Fruit fly (Drosophila melanogaster): ENCODE measurements around the gene Dred.
A peak's percentile ranks its signal among the peaks of the same experiment; 100 is the strongest.

Gene Dred

dm6 chr3L:19560695-19561246, 16.8 kb upstream of the Dred start:
- TF ChIP-seq OdsH (GFP tag; optimal IDR thresholded peaks at IDR 0.05) (peak; percentile 99), br (GFP tag; optimal IDR thresholded peaks at IDR 0.05) (peak; percentile 98), pan (optimal IDR thresholded peaks at IDR 0.05) (no peak), sv (GFP tag; optimal IDR thresholded peaks at IDR 0.05) (peak; percentile 93), psq (GFP tag; optimal IDR thresholded peaks at IDR 0.05) (peak; percentile 96), GATAd (GFP tag; optimal IDR thresholded peaks at IDR 0.05) (no peak), rgr (GFP tag; optimal IDR thresholded peaks at IDR 0.05) (peak; percentile 99), fru (GFP tag; optimal IDR thresholded peaks at IDR 0.05) (peak; percentile 99), CG32264 (GFP tag; optimal IDR thresholded peaks at IDR 0.05) (peak; percentile 94), Hr78 (GFP tag; optimal IDR thresholded peaks at IDR 0.05) (no peak), lola (GFP tag; optimal IDR thresholded peaks at IDR 0.05) (no peak), HLH106 (tag; optimal IDR thresholded peaks at IDR 0.05) (peak; percentile 99), dmrt93B (GFP tag; optimal IDR thresholded peaks at IDR 0.05) (peak; percentile 97), ey (GFP tag; optimal IDR thresholded peaks at IDR 0.05) (peak; percentile 98), Dif (GFP tag; optimal IDR thresholded peaks at IDR 0.05; ENCODE audit: partially characterized antibody) (no peak), Rel (GFP tag; optimal IDR thresholded peaks at IDR 0.05) (peak; percentile 97), Rel (tag; optimal IDR thresholded peaks at IDR 0.05) (peak; percentile 95), Myc (optimal IDR thresholded peaks at IDR 0.05) (no peak), N (GFP tag; optimal IDR thresholded peaks at IDR 0.05) (no peak), Mio (GFP tag; optimal IDR thresholded peaks at IDR 0.05) (peak; percentile 63), Jra (GFP tag; optimal IDR thresholded peaks at IDR 0.05) (peak; percentile 94), tai (GFP tag; optimal IDR thresholded peaks at IDR 0.05) (peak; percentile 92), Abd-B (GFP tag; optimal IDR thresholded peaks at IDR 0.05) (no peak), CrebA (GFP tag; optimal IDR thresholded peaks at IDR 0.05; ENCODE audit: borderline replicate concordance) (peak; percentile 83), sage (GFP tag; optimal IDR thresholded peaks at IDR 0.05) (peak; percentile 97), Sp1 (GFP tag; optimal IDR thresholded peaks at IDR 0.05) (peak; percentile 99), Hr83 (GFP tag; optimal IDR thresholded peaks at IDR 0.05; ENCODE audit: poor library complexity, severe bottlenecking) (no peak), dl (GFP tag; optimal IDR thresholded peaks at IDR 0.05; ENCODE audit: insufficient read depth in 1 of 2, partially characterized antibody in 2 of 2) (no peak), Vsx2 (GFP tag; optimal IDR thresholded peaks at IDR 0.05; ENCODE audit: partially characterized antibody) (peak; percentile 32), dsf (GFP tag; optimal IDR thresholded peaks at IDR 0.05; ENCODE audit: borderline replicate concordance) (peak; percentile 93), usp (GFP tag; optimal IDR thresholded peaks at IDR 0.05) (no peak), brk (GFP tag; optimal IDR thresholded peaks at IDR 0.05) (peak; percentile 97), foxo (GFP tag; optimal IDR thresholded peaks at IDR 0.05) (peak; percentile 77 to 99), Hnf4 (GFP tag; optimal IDR thresholded peaks at IDR 0.05) (peak; percentile 98), jim (GFP tag; optimal IDR thresholded peaks at IDR 0.05) (peak; percentile 55), Dfd (GFP tag; optimal IDR thresholded peaks at IDR 0.05) (peak; percentile 91), woc (GFP tag; optimal IDR thresholded peaks at IDR 0.05) (peak; percentile 96), CG9705 (GFP tag; optimal IDR thresholded peaks at IDR 0.05) (peak; percentile 99), h (GFP tag; optimal IDR thresholded peaks at IDR 0.05) (peak; percentile 99)

dm6 chr3L:19560005-19560694, 16.1 kb upstream of the Dred start:
- no peak for TF ChIP-seq br (GFP tag; optimal IDR thresholded peaks at IDR 0.05)
- TF ChIP-seq pan (optimal IDR thresholded peaks at IDR 0.05) = no peak
- TF ChIP-seq Hr78 (GFP tag; optimal IDR thresholded peaks at IDR 0.05) = no peak
- TF ChIP-seq N (GFP tag; optimal IDR thresholded peaks at IDR 0.05) = no peak
- no peak for TF ChIP-seq Myc (optimal IDR thresholded peaks at IDR 0.05)
- no peak for TF ChIP-seq Dfd (GFP tag; optimal IDR thresholded peaks at IDR 0.05)
- TF ChIP-seq CrebA (GFP tag; optimal IDR thresholded peaks at IDR 0.05; ENCODE audit: borderline replicate concordance) = no peak
- TF ChIP-seq ey (GFP tag; optimal IDR thresholded peaks at IDR 0.05) = no peak
- TF ChIP-seq GATAd (GFP tag; optimal IDR thresholded peaks at IDR 0.05) = no peak
- TF ChIP-seq Rel (GFP tag; optimal IDR thresholded peaks at IDR 0.05) = no peak
- peak; percentile 8 for TF ChIP-seq Rel (tag; optimal IDR thresholded peaks at IDR 0.05)
- TF ChIP-seq woc (GFP tag; optimal IDR thresholded peaks at IDR 0.05) = no peak
- no peak for TF ChIP-seq dl (GFP tag; optimal IDR thresholded peaks at IDR 0.05; ENCODE audit: insufficient read depth in 1 of 2, partially characterized antibody in 2 of 2)
- TF ChIP-seq Vsx2 (GFP tag; optimal IDR thresholded peaks at IDR 0.05; ENCODE audit: partially characterized antibody) = no peak
- TF ChIP-seq jim (GFP tag; optimal IDR thresholded peaks at IDR 0.05) = no peak
- no peak for TF ChIP-seq CG9705 (GFP tag; optimal IDR thresholded peaks at IDR 0.05)
- peak; percentile 12 for TF ChIP-seq Hr83 (GFP tag; optimal IDR thresholded peaks at IDR 0.05; ENCODE audit: poor library complexity, severe bottlenecking)
- no peak for TF ChIP-seq HLH106 (tag; optimal IDR thresholded peaks at IDR 0.05)
- TF ChIP-seq fru (GFP tag; optimal IDR thresholded peaks at IDR 0.05) = no peak
- peak; percentile 28 for TF ChIP-seq Dif (GFP tag; optimal IDR thresholded peaks at IDR 0.05; ENCODE audit: partially characterized antibody)
- no peak for TF ChIP-seq OdsH (GFP tag; optimal IDR thresholded peaks at IDR 0.05)
- no peak for TF ChIP-seq psq (GFP tag; optimal IDR thresholded peaks at IDR 0.05)

Measured in whole organism, wandering third instar larva.